Worm (Caenorhabditis elegans) whole organism, early embryonic: Measurements from ENCODE around the gene C33B4.5.

ENCODE experiments used
- B0310.2 ChIP-seq: sonication (generic microtip); optimal IDR thresholded peaks from 2 replicates; lab custom pipeline; 2016; ENCODE audit warnings: mild to moderate bottlenecking, missing genetic modification characterization, missing compliant biosample characterization
- F13C5.2 ChIP-seq: sonication (generic microtip); optimal IDR thresholded peaks from 2 replicates; lab custom pipeline; 2017; ENCODE audit warnings: mild to moderate bottlenecking, missing genetic modification characterization, inconsistent platforms, missing compliant biosample characterization
- aly-1 ChIP-seq: sonication (generic microtip); optimal IDR thresholded peaks from 2 replicates; lab custom pipeline; 2016; ENCODE audit warnings: missing genetic modification characterization, missing compliant biosample characterization
- ama-1 ChIP-seq: fragments of 150-350 bp; optimal IDR thresholded peaks from 2 replicates; lab custom pipeline; 2014
- ceh-13 ChIP-seq: fragments of 200-800 bp; sonication (Bioruptor generic); optimal IDR thresholded peaks from 2 replicates; lab custom pipeline; 2018; ENCODE audit warnings: mild to moderate bottlenecking, missing genetic modification characterization, missing compliant biosample characterization
- ceh-36 ChIP-seq: sonication (generic microtip); optimal IDR thresholded peaks from 2 replicates; lab custom pipeline; 2016; ENCODE audit warnings: missing genetic modification characterization, inconsistent platforms, missing compliant biosample characterization
- ets-7 ChIP-seq: sonication (generic microtip); optimal IDR thresholded peaks from 2 replicates; lab custom pipeline; 2016; ENCODE audit warnings: missing genotype, missing genetic modification characterization, missing compliant biosample characterization
- flt-1 ChIP-seq: fragments of 200-800 bp; sonication (Bioruptor generic); IDR thresholded peaks from 2 replicates; pipeline ENCODE4 v1.3.6; 2022; ENCODE audit warnings: missing genetic modification characterization, missing compliant biosample characterization
- hmbx-1 ChIP-seq: sonication (generic microtip); optimal IDR thresholded peaks from 2 replicates; lab custom pipeline; 2016; ENCODE audit warnings: mild to moderate bottlenecking, missing genetic modification characterization, missing compliant biosample characterization
- hmg-4 ChIP-seq: fragments of 200-800 bp; sonication (Bioruptor generic); optimal IDR thresholded peaks from 2 replicates; lab custom pipeline; 2018; ENCODE audit warnings: mild to moderate bottlenecking, missing genetic modification characterization, missing compliant biosample characterization
- hnd-1 ChIP-seq: sonication (generic microtip); optimal IDR thresholded peaks from 2 replicates; lab custom pipeline; 2016; ENCODE audit warnings: missing genetic modification characterization, missing compliant biosample characterization
- pes-1 ChIP-seq: fragments of 200-800 bp; sonication (Bioruptor generic); IDR thresholded peaks from 2 replicates; pipeline ENCODE4 v1.3.6; 2022; ENCODE audit warnings: missing genetic modification reagents, missing genetic modification characterization, missing compliant biosample characterization
- scrt-1 ChIP-seq: fragments of 200-800 bp; sonication (Bioruptor generic); IDR thresholded peaks from 2 replicates; pipeline ENCODE4 v1.3.6; 2022; ENCODE audit warnings: missing genetic modification characterization, missing compliant biosample characterization
- sea-1 ChIP-seq: fragments of 200-800 bp; sonication (Bioruptor generic); conservative IDR thresholded peaks from 2 replicates; pipeline ENCODE4 v1.3.6; 2022; ENCODE audit warnings: missing genetic modification characterization, missing compliant biosample characterization
- tbx-11 ChIP-seq: fragments of 200-800 bp; sonication (Bioruptor generic); IDR thresholded peaks from 2 replicates; pipeline ENCODE4 v1.3.6; 2022; ENCODE audit warnings: missing genetic modification characterization, missing compliant biosample characterization
- tbx-37 ChIP-seq: fragments of 200-800 bp; sonication (Bioruptor generic); conservative IDR thresholded peaks from 2 replicates; pipeline ENCODE4 v1.3.6; 2022; ENCODE audit warnings: missing genetic modification reagents, missing genetic modification characterization, missing compliant biosample characterization
- tra-4 ChIP-seq: sonication (generic microtip); optimal IDR thresholded peaks from 2 replicates; lab custom pipeline; 2017; ENCODE audit warnings: missing genetic modification characterization, missing compliant biosample characterization

C33B4.5 gene

DNA sequence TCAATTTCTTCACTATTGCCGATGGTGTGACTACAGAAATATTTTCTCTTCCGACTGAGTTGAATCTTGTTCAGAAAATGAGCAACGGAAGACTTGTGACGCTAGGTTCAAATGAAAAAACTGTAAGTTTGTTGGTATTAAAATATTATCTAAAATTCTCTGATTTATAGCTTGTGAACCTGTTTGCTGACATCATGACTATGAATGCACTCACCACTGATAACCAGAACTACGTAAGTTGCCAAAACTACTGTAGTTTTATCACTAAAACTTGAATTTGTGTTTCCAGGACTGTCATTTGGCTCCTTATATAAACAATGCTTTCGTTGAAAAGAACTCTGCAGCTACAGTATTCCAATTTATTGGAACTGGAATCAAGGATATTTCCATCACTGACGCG, 45.5 kb downstream of the C33B4.5 start:
- TF ChIP-seq tbx-37 = no peak
- TF ChIP-seq aly-1 (tag; lab: Kevin White, UChicago) = no peak
- no peak for TF ChIP-seq ceh-13 (GFP tag; lab: Kevin White, UChicago)
- no peak for TF ChIP-seq pes-1 (GFP tag; lab: Robert Waterston, UW)
- no peak for TF ChIP-seq F13C5.2 (tag; lab: Kevin White, UChicago)
- TF ChIP-seq tra-4 (tag; lab: Kevin White, UChicago) = no peak
- no peak for TF ChIP-seq scrt-1 (GFP tag; lab: Robert Waterston, UW)
- no peak for TF ChIP-seq hnd-1 (tag; lab: Kevin White, UChicago)

DNA sequence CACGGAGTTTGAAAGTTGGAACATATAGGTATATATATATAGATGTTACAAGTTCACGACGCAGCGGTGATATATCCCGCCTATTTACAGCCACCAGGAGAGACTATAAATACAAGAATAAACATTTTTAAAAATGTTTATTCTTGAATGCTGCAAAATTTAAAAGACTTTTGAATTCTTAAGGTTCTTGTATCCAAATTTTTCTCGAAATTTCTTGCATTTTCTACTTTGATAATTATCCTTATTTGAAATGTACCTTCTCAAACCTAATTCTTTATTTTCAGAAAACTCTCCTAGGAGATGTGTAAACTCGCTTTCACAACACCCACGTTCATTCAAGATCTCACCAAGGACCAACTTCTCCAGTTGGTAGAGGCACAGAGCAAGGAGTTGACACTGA, 48.5 kb downstream of the C33B4.5 start, which contains the start of gene C05D12.4:
Gene C05D12.4 (plus strand): TSS at position 301 of the 400 bp plus-strand sequence.
- no peak for TF ChIP-seq B0310.2 (tag; lab: Kevin White, UChicago)
- no peak for TF ChIP-seq hmbx-1
- no peak for TF ChIP-seq tbx-37
- no peak for TF ChIP-seq pes-1 (GFP tag; lab: Robert Waterston, UW)
- TF ChIP-seq ama-1 = no peak
- no peak for TF ChIP-seq flt-1 (GFP tag; lab: Robert Waterston, UW)
- TF ChIP-seq tbx-11 (GFP tag; lab: Robert Waterston, UW) = no peak
- TF ChIP-seq ceh-36 (tag; lab: Kevin White, UChicago) = no peak
- no peak for TF ChIP-seq sea-1 (GFP tag; lab: Robert Waterston, UW)
- no peak for TF ChIP-seq hnd-1 (tag; lab: Kevin White, UChicago)
- no peak for TF ChIP-seq tra-4 (tag; lab: Kevin White, UChicago)
- no peak for TF ChIP-seq scrt-1 (GFP tag; lab: Robert Waterston, UW)
- TF ChIP-seq aly-1 (tag; lab: Kevin White, UChicago) = no peak
- TF ChIP-seq ets-7 = no peak
- TF ChIP-seq ceh-13 (GFP tag; lab: Kevin White, UChicago) = no peak
- TF ChIP-seq F13C5.2 (tag; lab: Kevin White, UChicago) = no peak
- no peak for TF ChIP-seq hmg-4

DNA sequence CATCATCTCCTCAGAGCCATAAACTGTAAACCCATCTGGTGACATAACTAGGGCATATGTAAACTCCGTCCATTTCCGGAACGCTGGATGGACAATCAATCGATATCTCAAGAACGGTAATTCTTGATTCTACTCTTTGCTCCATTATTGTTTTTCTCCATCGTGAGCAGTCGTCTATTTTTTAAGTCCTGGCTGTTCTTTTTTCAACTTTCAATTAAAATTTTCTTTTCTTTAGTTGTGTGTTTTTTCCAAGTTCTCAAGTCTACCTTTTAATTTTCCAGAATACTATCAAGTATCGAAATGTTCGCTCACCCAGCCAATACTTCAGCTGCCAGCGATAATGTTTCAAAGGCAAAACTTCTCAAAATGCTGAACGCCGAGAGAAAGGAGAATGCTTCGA, 50.8 kb downstream of the C33B4.5 start, which contains the start of gene C05D12.5:
Gene C05D12.5 (plus strand): TSS at position 301 of the 400 bp plus-strand sequence.
- TF ChIP-seq ets-7 (no peak), hmbx-1 (no peak), hmg-4 (no peak), ceh-13 (GFP tag; lab: Kevin White, UChicago) (no peak), B0310.2 (tag; lab: Kevin White, UChicago) (no peak), flt-1 (GFP tag; lab: Robert Waterston, UW) (no peak), F13C5.2 (tag; lab: Kevin White, UChicago) (no peak), pes-1 (GFP tag; lab: Robert Waterston, UW) (no peak), sea-1 (GFP tag; lab: Robert Waterston, UW) (no peak), tbx-11 (GFP tag; lab: Robert Waterston, UW) (no peak), ceh-36 (tag; lab: Kevin White, UChicago) (no peak), scrt-1 (GFP tag; lab: Robert Waterston, UW) (no peak), aly-1 (tag; lab: Kevin White, UChicago) (no peak), hnd-1 (tag; lab: Kevin White, UChicago) (no peak), ama-1 (no peak), tra-4 (tag; lab: Kevin White, UChicago) (no peak), tbx-37 (no peak)
